Fruit fly (Drosophila melanogaster) whole organism, embryonic: Measurements from ENCODE around the gene CG42789.

Experiments
- Abd-B ChIP-seq: fragments of 200-800 bp; sonication (Bioruptor generic); optimal IDR thresholded peaks from 2 replicates; lab custom pipeline; 2018; ENCODE audit warnings: missing biosample characterization, mild to moderate bottlenecking, missing genetic modification characterization, moderate library complexity
- Ada2b ChIP-seq: fragments of 200-800 bp; sonication (Bioruptor generic); IDR thresholded peaks from 2 replicates; pipeline ENCODE4 v1.3.6; 2022; ENCODE audit warnings: missing biosample characterization, missing genetic modification characterization
- Awh ChIP-seq: fragments of 200-800 bp; sonication (Bioruptor generic); IDR thresholded peaks from 2 replicates; pipeline ENCODE4, ENCODE4 v1.3.6; 2022; ENCODE audit warnings: missing biosample characterization, missing genetic modification characterization
- CG11504 ChIP-seq: fragments of 200-800 bp; sonication (Bioruptor generic); optimal IDR thresholded peaks from 3 replicates; lab custom pipeline; 2019; ENCODE audit warnings: missing biosample characterization, mild to moderate bottlenecking, missing genetic modification characterization, moderate library complexity
- CG12769 ChIP-seq: fragments of 200-800 bp; sonication (Bioruptor generic); optimal IDR thresholded peaks from 2 replicates; lab custom pipeline; 2019; ENCODE audit warnings: missing biosample characterization, mild to moderate bottlenecking, missing genetic modification characterization, moderate library complexity
- CG13894 ChIP-seq: fragments of 200-800 bp; sonication (Bioruptor generic); optimal IDR thresholded peaks from 3 replicates; lab custom pipeline; 2018; ENCODE audit warnings: missing biosample characterization, mild to moderate bottlenecking, missing genetic modification characterization, moderate library complexity
- CG14860 ChIP-seq: fragments of 200-800 bp; sonication (Bioruptor generic); IDR thresholded peaks from 3 replicates; pipeline ENCODE4 v1.3.6; 2022; ENCODE audit warnings: missing biosample characterization, missing genetic modification characterization; ENCODE audit not compliant: partially characterized antibody
- CG15269 ChIP-seq: fragments of 200-800 bp; sonication (Bioruptor generic); optimal IDR thresholded peaks from 2 replicates; lab custom pipeline; 2018; ENCODE audit warnings: missing biosample characterization, mild to moderate bottlenecking, missing genetic modification characterization, moderate library complexity
- CG1603 ChIP-seq: fragments of 200-800 bp; sonication (Bioruptor generic); optimal IDR thresholded peaks from 2 replicates; lab custom pipeline; 2019; ENCODE audit warnings: missing biosample characterization, mild to moderate bottlenecking, missing genetic modification characterization, moderate library complexity
- CG17328 ChIP-seq: fragments of 200-800 bp; sonication (Bioruptor generic); IDR thresholded peaks from 2 replicates; pipeline ENCODE4 v1.3.6; 2022; ENCODE audit warnings: missing biosample characterization, missing genetic modification characterization
- CG17385 ChIP-seq: fragments of 200-800 bp; sonication (Bioruptor generic); optimal IDR thresholded peaks from 3 replicates; lab custom pipeline; 2018; ENCODE audit warnings: missing biosample characterization, mild to moderate bottlenecking, missing genetic modification characterization
- CG17802 ChIP-seq: fragments of 200-800 bp; sonication (Bioruptor generic); optimal IDR thresholded peaks from 2 replicates; lab custom pipeline; 2018; ENCODE audit warnings: missing biosample characterization, mild to moderate bottlenecking, missing genetic modification characterization, moderate library complexity
- CG2712 ChIP-seq: fragments of 200-800 bp; optimal IDR thresholded peaks from 3 replicates; lab custom pipeline; 2019; ENCODE audit warnings: missing biosample characterization, mild to moderate bottlenecking, missing genetic modification characterization, moderate library complexity
- CG4617 ChIP-seq: fragments of 200-800 bp; sonication (Bioruptor generic); optimal IDR thresholded peaks from 3 replicates; lab custom pipeline; 2016; ENCODE audit warnings: missing biosample characterization, missing genetic modification characterization, borderline replicate concordance
- CG7839 ChIP-seq: fragments of 200-800 bp; sonication (Bioruptor generic); optimal IDR thresholded peaks from 3 replicates; lab custom pipeline; 2018; ENCODE audit warnings: missing biosample characterization, mild to moderate bottlenecking, missing genetic modification characterization, moderate library complexity
- CG8290 ChIP-seq, 3 experiments: fragments of 200-800 bp; sonication (Bioruptor generic); optimal IDR thresholded peaks; 2 replicates each; lab custom pipeline; 2016 to 2019; ENCODE audit warnings: missing biosample characterization in 3 of 3, missing genetic modification characterization in 3 of 3, mild to moderate bottlenecking in 2 of 3, moderate library complexity in 1 of 3
- CG9727 ChIP-seq: fragments of 200-800 bp; sonication (Bioruptor generic); optimal IDR thresholded peaks from 3 replicates; lab custom pipeline; 2017; ENCODE audit warnings: missing biosample characterization, mild to moderate bottlenecking, missing genetic modification characterization
- CG9932 ChIP-seq: fragments of 200-800 bp; sonication (Bioruptor generic); IDR thresholded peaks from 2 replicates; pipeline ENCODE4 v1.3.6; 2022; ENCODE audit warnings: missing biosample characterization, missing genetic modification characterization
- CoRest ChIP-seq: fragments of 200-800 bp; sonication (Bioruptor generic); optimal IDR thresholded peaks from 3 replicates; lab custom pipeline; 2018; ENCODE audit warnings: missing biosample characterization, mild to moderate bottlenecking, missing genetic modification characterization, moderate library complexity
- Dbx ChIP-seq: fragments of 200-800 bp; sonication (Bioruptor generic); IDR thresholded peaks from 3 replicates; pipeline ENCODE4 v1.3.6; 2022; ENCODE audit warnings: missing biosample characterization, missing genetic modification characterization
- E2f2 ChIP-seq: fragments of 200-800 bp; sonication (Bioruptor generic); IDR thresholded peaks from 2 replicates; pipeline ENCODE4 v1.3.6; 2022; ENCODE audit warnings: missing biosample characterization, missing genetic modification characterization
- MTF-1 ChIP-seq: fragments of 200-800 bp; sonication (Bioruptor generic); optimal IDR thresholded peaks from 2 replicates; lab custom pipeline; 2018; ENCODE audit warnings: missing biosample characterization, mild to moderate bottlenecking, missing genetic modification characterization, borderline replicate concordance
- Nf-YB ChIP-seq: fragments of 200-800 bp; sonication (Bioruptor generic); optimal IDR thresholded peaks from 3 replicates; lab custom pipeline; 2019; ENCODE audit warnings: missing biosample characterization, mild to moderate bottlenecking, missing genetic modification characterization, moderate library complexity
- Pdp1 ChIP-seq, 2 experiments: fragments of 200-800 bp; sonication (Bioruptor generic); optimal IDR thresholded peaks; 3 replicates each; lab custom pipeline; 2016; ENCODE audit warnings: missing biosample characterization in 2 of 2, missing genetic modification characterization in 2 of 2, mild to moderate bottlenecking in 1 of 2, moderate library complexity in 1 of 2
- bbx ChIP-seq: fragments of 200-800 bp; sonication (Bioruptor generic); IDR thresholded peaks from 2 replicates; pipeline ENCODE4 v1.3.6; 2022; ENCODE audit warnings: missing biosample characterization, missing genetic modification characterization; ENCODE audit not compliant: partially characterized antibody
- bcd ChIP-seq: fragments of 200-800 bp; sonication (Bioruptor generic); optimal IDR thresholded peaks from 2 replicates; lab custom pipeline; 2017; ENCODE audit warnings: missing biosample characterization, mild to moderate bottlenecking, missing genetic modification characterization
- chif ChIP-seq, 2 experiments: fragments of 200-800 bp; sonication (Bioruptor generic); optimal IDR thresholded peaks; 3 replicates each; lab custom pipeline; 2016; ENCODE audit warnings: missing biosample characterization in 2 of 2, missing genetic modification characterization in 2 of 2
- dm ChIP-seq: fragments of 200-800 bp; sonication (Bioruptor generic); optimal IDR thresholded peaks from 3 replicates; lab custom pipeline; 2016; ENCODE audit warnings: missing biosample characterization, missing genetic modification characterization
- dmrt99B ChIP-seq: fragments of 200-800 bp; sonication (Bioruptor generic); optimal IDR thresholded peaks from 2 replicates; lab custom pipeline; 2018; ENCODE audit warnings: missing biosample characterization, mild to moderate bottlenecking, missing genetic modification characterization, moderate library complexity
- esg ChIP-seq: fragments of 200-800 bp; sonication (Bioruptor generic); conservative IDR thresholded peaks from 2 replicates; pipeline ENCODE4 v1.3.6; 2022; ENCODE audit warnings: missing biosample characterization, missing genetic modification characterization
- hkb ChIP-seq, 2 experiments: fragments of 200-800 bp in 1 of 2; fragments of >200 bp in 1 of 2; sonication (Bioruptor generic) in 1 of 2; IDR thresholded peaks in 1 of 2; optimal IDR thresholded peaks in 1 of 2; 2 replicates each; pipeline versions ENCODE4 v1.3.6 to Lab custom; 2017 to 2022; ENCODE audit warnings: missing biosample characterization in 1 of 2, missing genetic modification characterization in 1 of 2
- jing ChIP-seq: fragments of 200-800 bp; sonication (Bioruptor generic); optimal IDR thresholded peaks from 2 replicates; lab custom pipeline; 2018; ENCODE audit warnings: missing biosample characterization, mild to moderate bottlenecking, missing genetic modification characterization
- lola ChIP-seq, 3 experiments: fragments of >200 bp in 2 of 3; fragments of 200-800 bp in 1 of 3; sonication (Bioruptor generic) in 1 of 3; optimal IDR thresholded peaks; 2 replicates each; lab custom pipeline; 2017 to 2019; ENCODE audit warnings: missing biosample characterization in 3 of 3, missing genetic modification characterization in 3 of 3, mild to moderate bottlenecking in 1 of 3, moderate library complexity in 1 of 3
- lov ChIP-seq, 2 experiments: fragments of 200-800 bp in 1 of 2; fragments of >200 bp in 1 of 2; sonication (Bioruptor generic) in 1 of 2; IDR thresholded peaks in 1 of 2; optimal IDR thresholded peaks in 1 of 2; 2 replicates in 1 of 2; 3 replicates in 1 of 2; pipeline versions ENCODE4 v1.3.6 to Lab custom; 2017 to 2022; ENCODE audit warnings: missing biosample characterization in 1 of 2, missing genetic modification characterization in 1 of 2
- pho ChIP-seq: fragments of 200-800 bp; sonication (Bioruptor generic); optimal IDR thresholded peaks from 2 replicates; lab custom pipeline; 2016; ENCODE audit warnings: missing biosample characterization, missing genetic modification characterization
- pros ChIP-seq: fragments of 200-800 bp; sonication (Bioruptor generic); optimal IDR thresholded peaks from 3 replicates; lab custom pipeline; 2019; ENCODE audit warnings: missing biosample characterization, mild to moderate bottlenecking, missing genetic modification characterization, moderate library complexity
- ranshi ChIP-seq: fragments of 200-800 bp; sonication (Bioruptor generic); IDR thresholded peaks from 2 replicates; pipeline ENCODE4 v1.3.6; 2022; ENCODE audit warnings: missing biosample characterization, missing genetic modification characterization
- row ChIP-seq: fragments of 200-800 bp; sonication (Bioruptor generic); IDR thresholded peaks from 3 replicates; pipeline ENCODE4 v1.3.6; 2022; ENCODE audit warnings: missing biosample characterization, missing genetic modification characterization
- run ChIP-seq: fragments of 200-800 bp; sonication (Bioruptor generic); optimal IDR thresholded peaks from 3 replicates; lab custom pipeline; 2018; ENCODE audit warnings: missing biosample characterization, mild to moderate bottlenecking, missing genetic modification characterization
- sens ChIP-seq: fragments of 200-800 bp; sonication (Bioruptor generic); peaks from one replicate; lab custom pipeline; 2016; ENCODE audit warnings: missing biosample characterization, missing genetic modification characterization
- slbo ChIP-seq: fragments of 200-800 bp; sonication (Bioruptor generic); IDR thresholded peaks from 2 replicates; pipeline ENCODE4 v1.3.6; 2022; ENCODE audit warnings: missing biosample characterization, missing genetic modification characterization
- ssp ChIP-seq: fragments of 200-800 bp; sonication (Bioruptor generic); IDR thresholded peaks from 2 replicates; pipeline ENCODE4 v1.3.6; 2022; ENCODE audit warnings: missing biosample characterization, missing genetic modification characterization
- vvl ChIP-seq: fragments of 200-800 bp; sonication (Bioruptor generic); IDR thresholded peaks from 2 replicates; pipeline ENCODE4 v1.3.6; 2022; ENCODE audit warnings: missing biosample characterization, missing genetic modification characterization
- wdn ChIP-seq: fragments of 200-800 bp; sonication (Bioruptor generic); IDR thresholded peaks from 2 replicates; pipeline ENCODE4 v1.3.6; 2022; ENCODE audit warnings: missing biosample characterization, missing genetic modification characterization

Gene CG42789

dm6 chr3R:26801427-26802160 is 17.6 kb upstream of the CG42789 start (continued):
- TF ChIP-seq CG8290 (GFP tag; optimal IDR thresholded peaks at IDR 0.05; lab: Kevin White, UChicago): no peak
- no peak for TF ChIP-seq CG8290 (tag; optimal IDR thresholded peaks at IDR 0.05; lab: Kevin White, UChicago)
- TF ChIP-seq lola (GFP tag; optimal IDR thresholded peaks at IDR 0.05; lab: Kevin White, UChicago): peak in 1 of 3 experiments; percentile 57
- peak; percentile 20 for TF ChIP-seq CG15269 (tag; lab: Kevin White, UChicago)
- peak; percentile 27 for TF ChIP-seq CG2712 (tag; lab: Kevin White, UChicago)
- peak; percentile 2 for TF ChIP-seq CG17385 (GFP tag; lab: Kevin White, UChicago)
- TF ChIP-seq CG13894: peak; percentile 20
- no peak for TF ChIP-seq Awh (GFP tag; lab: Robert Waterston, UW)
- peak; percentile 57 for TF ChIP-seq CG12769 (tag; lab: Kevin White, UChicago)
- TF ChIP-seq ranshi (GFP tag; lab: Robert Waterston, UW): no peak
- no peak for TF ChIP-seq pho
- TF ChIP-seq CG9727 (GFP tag; lab: Kevin White, UChicago): peak; percentile 52
- TF ChIP-seq Nf-YB (GFP tag; lab: Kevin White, UChicago): peak; percentile 78
- peak; percentile 14 for TF ChIP-seq bcd (GFP tag; lab: Kevin White, UChicago)
- TF ChIP-seq CG17802 (tag; lab: Kevin White, UChicago): no peak
- TF ChIP-seq wdn (GFP tag; lab: Robert Waterston, UW): no peak
- TF ChIP-seq, all 482 proteins: peak for 102

dm6 chr3R:26799535-26800111 is 15.6 kb upstream of the CG42789 start:
- peak in 1 of 2 experiments; percentile 39 for TF ChIP-seq Pdp1 (GFP tag; optimal IDR thresholded peaks at IDR 0.05; lab: Kevin White, UChicago)
- no peak for TF ChIP-seq vvl (GFP tag; lab: Robert Waterston, UW)
- TF ChIP-seq ssp (GFP tag; lab: Robert Waterston, UW): no peak
- TF ChIP-seq pros (GFP tag; lab: Kevin White, UChicago): no peak
- TF ChIP-seq dm (GFP tag; lab: Kevin White, UChicago): no peak
- TF ChIP-seq sens: peak; percentile 83
- TF ChIP-seq CG17328 (GFP tag; lab: Robert Waterston, UW): no peak
- peak; percentile 14 for TF ChIP-seq CG7839 (tag; lab: Kevin White, UChicago)
- TF ChIP-seq CG11504 (tag; lab: Kevin White, UChicago): peak; percentile 31
- peak; percentile 2 for TF ChIP-seq bcd (GFP tag; lab: Kevin White, UChicago)
- TF ChIP-seq esg: 0 out of 2 replicates have a peak, but pooled peaks have one; percentile 21
- TF ChIP-seq row: peak; percentile 45
- no peak for TF ChIP-seq CG14860
- no peak for TF ChIP-seq MTF-1 (GFP tag; lab: Kevin White, UChicago)
- peak; percentile 22; the same call in 1 of the 2 replicates for TF ChIP-seq CG9932
- no peak for TF ChIP-seq run (tag; lab: Kevin White, UChicago)
- peak; percentile 12 for TF ChIP-seq jing (GFP tag; lab: Kevin White, UChicago)
- TF ChIP-seq CoRest (tag; lab: Kevin White, UChicago): peak; percentile 8
- peak; percentile 25 for TF ChIP-seq CG1603
- no peak for TF ChIP-seq E2f2 (GFP tag; lab: Robert Waterston, UW)
- TF ChIP-seq slbo (GFP tag; lab: Robert Waterston, UW): 0 out of 2 replicates have a peak, but pooled peaks have one; percentile 8
- peak; percentile 30 for TF ChIP-seq dmrt99B (tag; lab: Kevin White, UChicago)
- TF ChIP-seq chif (GFP tag; optimal IDR thresholded peaks at IDR 0.05; lab: Kevin White, UChicago): no peak
- no peak for TF ChIP-seq hkb (optimal IDR thresholded peaks at IDR 0.05; lab: Kevin White, UChicago)
- 0 out of 2 replicates have a peak, but pooled peaks have one; percentile 22 for TF ChIP-seq hkb (GFP tag; IDR thresholded peaks at IDR 0.05; lab: Robert Waterston, UW)
- no peak for TF ChIP-seq bbx
- no peak for TF ChIP-seq CG4617
- TF ChIP-seq Abd-B: peak; percentile 24
- 0 out of 3 replicates have a peak, but pooled peaks have one; percentile 6 for TF ChIP-seq Dbx (GFP tag; lab: Robert Waterston, UW)
- 0 out of 2 replicates have a peak, but pooled peaks have one; percentile 6 for TF ChIP-seq Ada2b (GFP tag; lab: Robert Waterston, UW)
- no peak for TF ChIP-seq lov (optimal IDR thresholded peaks at IDR 0.05; lab: Kevin White, UChicago)
- TF ChIP-seq lov (GFP tag; IDR thresholded peaks at IDR 0.05; lab: Robert Waterston, UW): no peak
